Worm (Caenorhabditis elegans): ENCODE measurements around the gene Y57E12AL.1.
A peak's percentile ranks its signal among the peaks of the same experiment; 100 is the strongest.

Y57E12AL.1 gene

DNA sequence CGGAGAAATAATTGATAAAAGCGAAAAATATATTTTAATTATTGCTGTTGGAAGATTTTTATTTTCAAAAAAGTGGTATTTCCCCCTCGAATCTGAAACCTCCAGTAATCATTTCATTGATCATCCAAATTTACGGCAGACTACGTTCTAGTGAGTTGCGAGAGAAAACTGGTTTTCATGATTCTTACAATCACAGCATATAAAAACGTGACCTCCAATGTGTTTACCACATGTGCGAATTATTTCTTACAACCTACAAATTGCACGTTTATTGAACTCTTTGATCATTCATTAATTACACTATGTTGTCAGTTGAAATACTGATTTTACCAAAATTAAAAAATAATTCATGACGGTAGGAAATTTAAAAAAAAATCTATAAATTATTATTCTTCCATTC lies 28.9 kb downstream of the Y57E12AL.1 start (continued):
- no peak for TF ChIP-seq ets-5 (GFP tag; IDR thresholded peaks at IDR 0.05)
- TF ChIP-seq lin-39 (tag; optimal IDR thresholded peaks at IDR 0.05), result no peak
- no peak for TF ChIP-seq dsc-1 (tag; optimal IDR thresholded peaks at IDR 0.05)
- no peak for TF ChIP-seq lin-15B (tag; optimal IDR thresholded peaks at IDR 0.05)
- TF ChIP-seq pag-3 (tag; optimal IDR thresholded peaks at IDR 0.05; ENCODE audit: borderline replicate concordance, insufficient read depth), result no peak
- peak; percentile 67 for TF ChIP-seq tbx-2 (tag; optimal IDR thresholded peaks at IDR 0.05)
- TF ChIP-seq lsy-2 (tag; optimal IDR thresholded peaks at IDR 0.05), result peak; percentile 36 to 53
- TF ChIP-seq ztf-11 (tag; optimal IDR thresholded peaks at IDR 0.05), result no peak
- no peak for TF ChIP-seq fos-1 (tag; optimal IDR thresholded peaks at IDR 0.05)
- TF ChIP-seq nhr-19 (GFP tag; conservative IDR thresholded peaks at IDR 0.05), result peak; percentile 71
- no peak for TF ChIP-seq unc-62 (GFP tag; optimal IDR thresholded peaks at IDR 0.05)
- TF ChIP-seq nhr-20 (tag; optimal IDR thresholded peaks at IDR 0.05), result peak; percentile 100
- TF ChIP-seq mep-1 (tag; optimal IDR thresholded peaks at IDR 0.05), result no peak
- no peak for TF ChIP-seq aly-2 (tag; optimal IDR thresholded peaks at IDR 0.05)
- no peak for TF ChIP-seq ceh-88 (GFP tag; IDR thresholded peaks at IDR 0.05)
- no peak for TF ChIP-seq nhr-84 (tag; optimal IDR thresholded peaks at IDR 0.05)
- TF ChIP-seq elt-2 (tag; optimal IDR thresholded peaks at IDR 0.05), result no peak
- no peak for TF ChIP-seq unc-30 (tag; optimal IDR thresholded peaks at IDR 0.05)
- no peak for TF ChIP-seq C04F5.9 (tag; optimal IDR thresholded peaks at IDR 0.05)
- no peak for TF ChIP-seq C34B4.2 (tag; optimal IDR thresholded peaks at IDR 0.05)
- TF ChIP-seq nhr-76 (tag; optimal IDR thresholded peaks at IDR 0.05), result no peak
- no peak for TF ChIP-seq ceh-90 (tag; optimal IDR thresholded peaks at IDR 0.05)
- peak in 1 of 2 experiments; percentile 72 for TF ChIP-seq mdl-1 (tag; optimal IDR thresholded peaks at IDR 0.05)
- TF ChIP-seq ces-1 (GFP tag; optimal IDR thresholded peaks at IDR 0.05), result no peak
- peak; percentile 73 for TF ChIP-seq snu-23 (GFP tag; optimal IDR thresholded peaks at IDR 0.05)
- TF ChIP-seq unc-98 (GFP tag; IDR thresholded peaks at IDR 0.05), result no peak
- TF ChIP-seq vab-15 (tag; optimal IDR thresholded peaks at IDR 0.05), result peak; percentile 61
- TF ChIP-seq mef-2 (tag; optimal IDR thresholded peaks at IDR 0.05), result no peak
- TF ChIP-seq alr-1 (tag; optimal IDR thresholded peaks at IDR 0.05; ENCODE audit: borderline replicate concordance), result no peak
- TF ChIP-seq aha-1 (tag; optimal IDR thresholded peaks at IDR 0.05), result no peak
- no peak for TF ChIP-seq pqm-1 (tag; optimal IDR thresholded peaks at IDR 0.05)

DNA sequence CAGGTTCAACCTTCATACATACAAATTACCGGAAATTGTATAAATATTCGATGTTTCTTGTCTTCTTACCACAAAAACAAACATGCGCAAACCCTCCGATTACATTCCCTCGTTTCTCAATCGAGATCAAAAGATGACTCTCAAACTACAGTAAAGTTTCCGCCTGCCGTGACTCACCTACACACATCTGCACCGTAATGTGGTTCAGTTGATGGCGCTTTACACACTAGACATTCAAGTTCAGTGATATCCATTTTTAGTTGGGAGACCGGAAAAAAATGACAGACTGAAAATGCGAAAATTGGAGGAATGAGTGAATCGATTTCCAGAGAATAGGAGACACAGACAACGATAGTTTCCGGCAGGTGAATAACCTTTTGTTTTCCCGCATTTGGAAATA lies 31.0 kb downstream of the Y57E12AL.1 start, which contains the start of gene nhr-286:
nhr-286 (minus strand) TSS at position 324 of the 400 bp plus-strand sequence.
- TF ChIP-seq ama-1 (optimal IDR thresholded peaks at IDR 0.05), result peak; percentile 39
- peak; percentile 51 for TF ChIP-seq nhr-20 (tag; optimal IDR thresholded peaks at IDR 0.05)
- no peak for TF ChIP-seq nhr-71 (tag; optimal IDR thresholded peaks at IDR 0.05)
- peak; percentile 50 for TF ChIP-seq nhr-85 (tag)

DNA sequence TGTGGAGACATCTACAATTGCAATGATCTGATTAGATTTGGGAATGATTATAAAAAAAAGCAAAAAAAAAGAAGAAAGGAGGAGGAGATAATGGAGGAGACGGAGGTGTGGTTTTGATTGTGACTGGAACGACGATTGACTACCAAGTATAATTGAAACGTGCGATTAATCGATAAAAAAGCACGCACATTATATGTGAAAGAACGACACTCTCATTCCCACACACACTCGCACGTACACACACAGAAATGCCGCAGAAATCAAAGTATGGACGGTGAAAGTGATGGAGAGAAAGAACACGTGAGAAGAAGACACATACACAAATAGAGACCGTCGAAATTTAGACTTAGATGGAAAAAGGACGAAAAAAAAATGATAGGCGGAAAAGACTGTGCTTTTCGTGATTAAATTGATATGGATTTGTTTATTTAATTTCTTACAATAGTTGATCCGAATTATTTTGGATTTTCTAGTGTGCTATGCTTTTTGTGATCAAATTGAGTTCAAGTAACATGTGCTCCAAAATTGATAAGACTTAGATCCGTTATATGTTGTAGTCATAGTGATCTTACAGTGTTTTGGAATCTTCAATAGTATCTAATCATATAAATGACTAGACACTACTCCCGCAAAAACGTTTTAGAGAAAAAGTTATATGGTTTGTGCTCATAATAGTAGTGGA lies 33.5 kb downstream of the Y57E12AL.1 start, which contains the start of gene nhr-135:
nhr-135 (minus strand) TSS at position 51 of the 682 bp plus-strand sequence.
- no peak for TF ChIP-seq pax-3 (tag; optimal IDR thresholded peaks at IDR 0.05)
- no peak for TF ChIP-seq unc-98 (GFP tag; IDR thresholded peaks at IDR 0.05)
- TF ChIP-seq unc-62 (GFP tag; optimal IDR thresholded peaks at IDR 0.05), result no peak
- peak in 1 of 2 experiments; percentile 89 for TF ChIP-seq mdl-1 (tag; optimal IDR thresholded peaks at IDR 0.05)
- TF ChIP-seq nhr-47 (tag; optimal IDR thresholded peaks at IDR 0.05), result peak; percentile 27
- TF ChIP-seq fkh-10 (GFP tag; optimal IDR thresholded peaks at IDR 0.05), result no peak
- no peak for TF ChIP-seq pqm-1 (tag; optimal IDR thresholded peaks at IDR 0.05)
- TF ChIP-seq lin-39 (tag; optimal IDR thresholded peaks at IDR 0.05), result no peak
- no peak for TF ChIP-seq aha-1 (tag; optimal IDR thresholded peaks at IDR 0.05)
- TF ChIP-seq zip-4 (GFP tag; optimal IDR thresholded peaks at IDR 0.05), result no peak
- no peak for TF ChIP-seq rnt-1 (tag; optimal IDR thresholded peaks at IDR 0.05)
- peak; percentile 93 for TF ChIP-seq nhr-20 (tag; optimal IDR thresholded peaks at IDR 0.05)
- TF ChIP-seq mab-9 (GFP tag; IDR thresholded peaks at IDR 0.05), result no peak
- no peak for TF ChIP-seq hlh-4 (tag; optimal IDR thresholded peaks at IDR 0.05)
- TF ChIP-seq swsn-7 (tag; optimal IDR thresholded peaks at IDR 0.05), result no peak
- peak; percentile 25 for TF ChIP-seq nhr-19 (GFP tag; conservative IDR thresholded peaks at IDR 0.05)
- peak; percentile 83 for TF ChIP-seq lin-14 (GFP tag; optimal IDR thresholded peaks at IDR 0.05)
- no peak for TF ChIP-seq nhr-28 (tag; optimal IDR thresholded peaks at IDR 0.05)
- peak; percentile 66 for TF ChIP-seq nhr-71 (tag; optimal IDR thresholded peaks at IDR 0.05)
- TF ChIP-seq nhr-85 (tag), result peak; percentile 57
- TF ChIP-seq efl-3 (GFP tag; optimal IDR thresholded peaks at IDR 0.05), result no peak
- no peak for TF ChIP-seq ceh-88 (GFP tag; IDR thresholded peaks at IDR 0.05)
- TF ChIP-seq pag-3 (tag; optimal IDR thresholded peaks at IDR 0.05; ENCODE audit: borderline replicate concordance, insufficient read depth), result no peak
- TF ChIP-seq tlp-1 (tag; optimal IDR thresholded peaks at IDR 0.05), result no peak
- TF ChIP-seq jun-1 (tag; optimal IDR thresholded peaks at IDR 0.05), result no peak
- TF ChIP-seq isw-1 (GFP tag; IDR thresholded peaks at IDR 0.05), result no peak
- no peak for TF ChIP-seq fkh-4 (tag; optimal IDR thresholded peaks at IDR 0.05; ENCODE audit: borderline replicate concordance)
